Worm (Caenorhabditis elegans): ENCODE results near the gene ntp-1.
A peak's percentile ranks its signal among the peaks of the same experiment; 100 is the strongest.

ntp-1 gene

ce11 chrIV:7822524-7822923, 27.9 kb upstream of the ntp-1 start, which contains the start of gene T14A8.2:
T14A8.2 (minus strand) TSS chrIV:7822624.
- TF ChIP-seq nhr-237 (tag; optimal IDR thresholded peaks at IDR 0.05) (no peak), nhr-84 (tag; optimal IDR thresholded peaks at IDR 0.05) (no peak), skn-1 (tag; optimal IDR thresholded peaks at IDR 0.05) (no peak), ets-5 (GFP tag; IDR thresholded peaks at IDR 0.05) (no peak), lin-35 (GFP tag; optimal IDR thresholded peaks at IDR 0.05) (no peak), egl-13 (tag; optimal IDR thresholded peaks at IDR 0.05) (no peak), ama-1 (optimal IDR thresholded peaks at IDR 0.05) (no peak), fkh-10 (GFP tag; optimal IDR thresholded peaks at IDR 0.05) (no peak), unc-86 (tag; optimal IDR thresholded peaks at IDR 0.05) (no peak), hpl-2 (GFP tag; optimal IDR thresholded peaks at IDR 0.05) (no peak), nhr-76 (tag; optimal IDR thresholded peaks at IDR 0.05) (no peak), irx-1 (tag; optimal IDR thresholded peaks at IDR 0.05) (no peak), xbp-1 (tag; optimal IDR thresholded peaks at IDR 0.05) (no peak)

ce11 chrIV:7817852-7818251, 23.2 kb upstream of the ntp-1 start, which contains the start of gene ric-3:
ric-3 (plus strand) TSS chrIV:7818251.
- TF ChIP-seq vab-15 (tag; optimal IDR thresholded peaks at IDR 0.05): no peak
- no peak for TF ChIP-seq ztf-4 (tag; optimal IDR thresholded peaks at IDR 0.05)
- TF ChIP-seq nhr-12 (tag; optimal IDR thresholded peaks at IDR 0.05): no peak
- TF ChIP-seq mdl-1 (tag; optimal IDR thresholded peaks at IDR 0.05): no peak
- peak; percentile 16 for TF ChIP-seq ceh-90 (tag; optimal IDR thresholded peaks at IDR 0.05)
- TF ChIP-seq nhr-47 (tag; optimal IDR thresholded peaks at IDR 0.05): peak; percentile 72
- no peak for TF ChIP-seq grh-1 (GFP tag; IDR thresholded peaks at IDR 0.05)
- TF ChIP-seq C34B4.2 (tag; optimal IDR thresholded peaks at IDR 0.05): no peak
- TF ChIP-seq nhr-20 (tag; optimal IDR thresholded peaks at IDR 0.05): peak; percentile 50
- peak; percentile 78 for TF ChIP-seq snu-23 (GFP tag; optimal IDR thresholded peaks at IDR 0.05)
- TF ChIP-seq ztf-11 (tag; optimal IDR thresholded peaks at IDR 0.05): no peak
- peak; percentile 73 for TF ChIP-seq swsn-7 (tag; optimal IDR thresholded peaks at IDR 0.05)
- no peak for TF ChIP-seq nhr-76 (tag; optimal IDR thresholded peaks at IDR 0.05)
- no peak for TF ChIP-seq ceh-88 (GFP tag; IDR thresholded peaks at IDR 0.05)
- no peak for TF ChIP-seq efl-3 (GFP tag; optimal IDR thresholded peaks at IDR 0.05)
- TF ChIP-seq jun-1 (tag; optimal IDR thresholded peaks at IDR 0.05): peak; percentile 54
- TF ChIP-seq nhr-90 (tag; optimal IDR thresholded peaks at IDR 0.05; ENCODE audit: poor library complexity): no peak
- peak in 1 of 2 experiments; percentile 65 for TF ChIP-seq lin-35 (GFP tag; optimal IDR thresholded peaks at IDR 0.05)
- TF ChIP-seq ama-1 (optimal IDR thresholded peaks at IDR 0.05): no peak
- TF ChIP-seq lin-39 (tag; optimal IDR thresholded peaks at IDR 0.05): peak; percentile 17
- no peak for TF ChIP-seq zip-4 (GFP tag; optimal IDR thresholded peaks at IDR 0.05)
- TF ChIP-seq elt-2 (tag; optimal IDR thresholded peaks at IDR 0.05): no peak
- no peak for TF ChIP-seq sptf-1 (tag; optimal IDR thresholded peaks at IDR 0.05)
- no peak for TF ChIP-seq mab-9 (GFP tag; IDR thresholded peaks at IDR 0.05)
- TF ChIP-seq hlh-4 (tag; optimal IDR thresholded peaks at IDR 0.05): no peak
- TF ChIP-seq tlp-1 (tag; optimal IDR thresholded peaks at IDR 0.05): no peak
- TF ChIP-seq fkh-4 (tag; optimal IDR thresholded peaks at IDR 0.05; ENCODE audit: borderline replicate concordance): no peak
- peak; percentile 19 for TF ChIP-seq skn-1 (tag; optimal IDR thresholded peaks at IDR 0.05)
- TF ChIP-seq nhr-237 (tag; optimal IDR thresholded peaks at IDR 0.05): no peak
- TF ChIP-seq ceh-63 (GFP tag; optimal IDR thresholded peaks at IDR 0.05): no peak
- TF ChIP-seq blmp-1 (tag; optimal IDR thresholded peaks at IDR 0.05): peak; percentile 77
- peak; percentile 95 for TF ChIP-seq lin-14 (GFP tag; optimal IDR thresholded peaks at IDR 0.05)
- TF ChIP-seq ceh-82 (tag; optimal IDR thresholded peaks at IDR 0.05): peak; percentile 45 to 63 (median 50)
- TF ChIP-seq unc-98 (GFP tag; IDR thresholded peaks at IDR 0.05): no peak
- TF ChIP-seq lir-3 (tag; optimal IDR thresholded peaks at IDR 0.05; ENCODE audit: poor library complexity): peak; percentile 31
- no peak for TF ChIP-seq Y116A8C.19 (tag; optimal IDR thresholded peaks at IDR 0.05; ENCODE audit: borderline replicate concordance)
- TF ChIP-seq sup-37 (GFP tag; optimal IDR thresholded peaks at IDR 0.05): no peak
- no peak for TF ChIP-seq hlh-17 (GFP tag; optimal IDR thresholded peaks at IDR 0.05; ENCODE audit: borderline replicate concordance)
- peak; percentile 43 for TF ChIP-seq xbp-1 (tag; optimal IDR thresholded peaks at IDR 0.05)
- no peak for TF ChIP-seq pqm-1 (tag; optimal IDR thresholded peaks at IDR 0.05)
- no peak for TF ChIP-seq nhr-28 (tag; optimal IDR thresholded peaks at IDR 0.05)
- TF ChIP-seq rnt-1 (tag; optimal IDR thresholded peaks at IDR 0.05): peak; percentile 84
- no peak for TF ChIP-seq F16B12.6 (tag; optimal IDR thresholded peaks at IDR 0.05)
- TF ChIP-seq tbx-2 (tag; optimal IDR thresholded peaks at IDR 0.05): peak; percentile 72
